Fruit fly (Drosophila melanogaster): ENCODE data around the gene CG13965.

CG13965 gene

DNA sequence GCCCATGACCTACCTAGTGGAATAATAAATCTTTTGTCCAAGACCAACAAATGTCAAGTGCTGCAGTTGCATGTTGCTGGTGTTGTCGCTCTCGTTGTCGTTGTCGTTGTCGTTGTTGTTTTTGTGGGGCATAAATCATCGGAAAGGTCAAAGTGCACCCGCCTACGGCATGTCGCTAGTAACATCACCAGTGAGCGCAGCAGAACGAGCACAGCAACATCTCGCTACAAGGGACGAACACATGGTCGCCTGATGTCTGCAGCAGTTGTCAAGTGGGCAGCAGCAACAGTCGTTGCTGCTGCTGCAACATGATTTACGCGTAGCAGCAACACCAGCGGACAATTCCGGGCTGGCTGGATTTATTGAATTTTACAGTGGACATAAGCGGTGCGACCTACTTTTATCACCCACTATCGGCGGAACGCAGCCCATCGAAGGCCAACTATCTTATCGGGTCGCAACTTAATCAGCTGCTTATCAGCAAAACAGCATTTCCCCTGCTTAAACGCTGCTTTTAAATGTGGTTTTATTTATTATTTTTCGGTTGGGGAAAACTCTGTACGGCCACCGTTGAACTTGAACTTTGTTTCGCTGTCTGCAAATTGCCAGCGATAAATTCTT lies 10.5 kb downstream of the CG13965 start:
- no peak for TF ChIP-seq CG17801 (GFP tag; optimal IDR thresholded peaks at IDR 0.05; ENCODE audit: partially characterized antibody)

DNA sequence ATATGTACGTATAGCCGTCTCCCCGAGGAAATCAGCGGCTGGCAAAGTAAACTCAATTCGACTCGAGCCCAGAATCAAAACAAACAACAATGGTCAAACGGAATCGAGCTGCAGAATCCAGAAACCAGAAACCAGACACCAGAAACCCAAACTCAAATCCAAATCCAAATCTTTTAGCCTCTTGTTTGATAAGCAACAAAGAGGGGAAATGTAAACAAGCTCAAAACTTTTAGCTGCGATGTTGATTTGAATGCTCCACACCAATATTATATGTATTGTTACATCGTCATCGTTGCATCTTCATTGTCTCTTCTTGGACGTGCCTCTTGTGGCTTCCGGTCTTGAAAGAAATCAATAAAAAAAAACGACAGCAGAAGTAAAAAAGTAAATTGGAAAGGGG lies 12.6 kb downstream of the CG13965 start:
- TF ChIP-seq CG17801 (GFP tag; optimal IDR thresholded peaks at IDR 0.05; ENCODE audit: partially characterized antibody) = no peak

DNA sequence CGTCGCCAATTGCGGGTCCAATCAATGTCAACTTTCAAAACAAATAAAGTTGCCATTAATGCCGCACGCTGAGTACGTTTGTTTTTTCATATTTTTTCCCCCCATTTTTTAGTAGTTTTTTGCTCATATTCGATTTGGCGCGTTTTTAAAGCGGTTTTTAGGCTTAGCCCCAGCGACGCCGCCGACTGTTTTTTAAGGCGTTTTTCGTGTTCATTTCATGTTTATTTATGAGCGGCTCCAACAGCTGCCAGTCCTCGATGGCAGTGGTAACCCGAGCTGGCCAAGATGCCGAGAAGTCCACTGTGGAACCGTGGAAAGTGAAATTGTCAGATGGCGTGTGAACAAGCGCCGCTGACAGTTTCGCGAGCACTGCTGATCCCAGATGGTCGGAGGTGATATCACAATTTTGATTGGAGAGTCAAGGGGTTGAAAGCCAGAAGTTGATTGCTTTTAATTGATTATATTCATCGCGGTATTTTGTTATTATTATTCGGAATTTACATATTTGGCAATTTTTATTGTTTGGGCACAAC lies 14.1 kb downstream of the CG13965 start:
- no peak for TF ChIP-seq CG17801 (GFP tag; optimal IDR thresholded peaks at IDR 0.05; ENCODE audit: partially characterized antibody)

DNA sequence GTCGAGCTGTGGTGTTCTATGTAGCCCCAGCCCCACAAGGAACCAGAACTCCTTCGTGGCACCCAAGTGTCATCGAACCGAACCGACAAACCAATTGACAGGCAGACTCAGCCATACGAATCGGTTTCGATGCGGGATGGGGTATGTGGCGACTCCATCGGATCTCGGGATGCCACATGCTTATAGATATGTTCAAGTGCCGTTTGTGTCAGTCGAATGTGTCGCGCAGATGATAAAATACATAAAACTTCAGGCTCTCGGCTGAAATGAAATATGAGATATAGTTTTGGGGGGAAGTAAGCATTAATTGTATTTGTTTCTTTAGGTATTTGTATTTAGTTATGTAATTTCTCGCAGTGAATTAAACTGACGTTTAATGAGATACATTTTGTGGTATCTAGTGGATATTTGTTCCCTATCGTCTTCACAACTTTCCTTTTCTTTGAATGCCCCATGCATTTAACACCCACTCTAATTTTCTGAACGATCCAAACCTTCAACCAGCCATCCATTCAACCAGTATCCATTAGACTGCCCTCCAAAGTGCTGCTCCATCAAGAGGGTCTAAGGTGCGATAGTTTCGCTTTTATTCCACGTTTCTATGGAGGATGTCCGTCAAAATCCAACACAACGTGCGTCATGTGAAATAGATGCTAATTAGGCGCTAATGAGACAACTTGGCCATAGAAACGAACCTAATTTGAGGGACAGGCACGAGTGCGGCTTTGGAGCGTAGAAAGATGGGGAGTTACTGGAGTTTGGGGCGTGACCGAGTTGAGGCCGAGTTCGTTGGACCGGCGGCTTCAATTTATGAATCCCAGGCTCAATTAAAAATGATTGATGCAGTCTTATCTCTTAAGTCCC lies 17.6 kb downstream of the CG13965 start:
- no peak for TF ChIP-seq CG17801 (GFP tag; optimal IDR thresholded peaks at IDR 0.05; ENCODE audit: partially characterized antibody)

DNA sequence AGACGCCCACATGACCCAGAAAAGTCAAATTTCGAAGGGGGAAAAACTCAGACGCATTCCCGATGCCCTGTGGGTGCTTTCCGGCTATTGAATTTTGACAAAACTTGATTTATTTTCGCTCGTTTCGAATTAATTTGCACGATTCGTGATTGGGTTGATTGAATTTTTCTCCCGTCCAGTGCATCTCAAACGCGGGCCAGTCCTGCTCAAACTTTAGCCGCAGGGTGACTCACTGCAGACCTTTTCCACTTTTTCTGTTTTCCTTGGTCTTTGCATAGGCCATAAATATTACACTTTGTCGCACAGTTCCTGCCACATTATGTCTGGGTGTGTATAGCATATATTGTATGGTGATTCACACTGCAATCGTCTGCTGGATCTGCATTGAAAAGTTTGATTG lies 19.0 kb downstream of the CG13965 start:
- no peak for TF ChIP-seq CG17801 (GFP tag; optimal IDR thresholded peaks at IDR 0.05; ENCODE audit: partially characterized antibody)

DNA sequence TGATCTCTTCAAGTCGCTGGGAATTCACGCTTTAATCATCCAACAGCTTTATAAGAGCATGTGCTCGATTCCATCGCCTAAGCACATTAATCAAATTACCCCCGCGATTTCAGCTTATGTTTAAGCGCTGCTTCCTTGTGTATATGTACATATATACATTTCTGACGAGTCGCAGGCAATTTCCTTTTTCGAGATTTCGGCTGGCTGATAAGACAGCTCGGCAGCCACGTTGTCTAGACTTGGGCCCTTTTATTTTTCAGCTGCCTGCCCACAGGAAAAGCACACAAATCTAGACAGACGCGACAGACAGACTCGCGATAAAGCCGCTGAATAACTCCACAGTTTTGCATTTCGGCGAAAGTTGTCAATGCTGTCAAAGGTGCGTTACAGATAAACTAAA lies 19.6 kb downstream of the CG13965 start:
- TF ChIP-seq CG17801 (GFP tag; optimal IDR thresholded peaks at IDR 0.05; ENCODE audit: partially characterized antibody) = no peak

DNA sequence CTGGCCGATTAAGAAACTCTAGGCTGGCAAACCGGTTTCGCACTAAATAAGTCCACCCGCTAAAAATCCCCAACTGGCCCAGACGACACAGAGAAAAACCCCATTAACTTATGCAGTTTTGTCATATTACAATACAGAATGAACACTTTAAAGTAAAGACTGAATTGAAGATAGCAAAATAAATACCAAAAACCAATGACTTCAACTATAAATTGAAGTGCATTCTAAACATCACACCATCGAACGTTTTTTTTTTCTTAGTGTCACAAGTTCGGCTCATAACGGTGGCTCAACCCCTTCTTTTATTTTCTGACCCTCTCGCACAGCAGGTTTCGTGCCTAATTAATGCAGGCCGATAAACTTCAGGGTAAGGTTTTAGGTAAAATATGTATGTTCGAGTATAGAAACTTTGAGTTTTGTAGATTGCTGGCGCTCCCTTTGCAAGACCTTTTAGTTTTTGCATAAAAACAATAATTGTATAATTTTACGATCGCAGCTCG lies 20.8 kb downstream of the CG13965 start:
- no peak for TF ChIP-seq CG17801 (GFP tag; optimal IDR thresholded peaks at IDR 0.05; ENCODE audit: partially characterized antibody)

DNA sequence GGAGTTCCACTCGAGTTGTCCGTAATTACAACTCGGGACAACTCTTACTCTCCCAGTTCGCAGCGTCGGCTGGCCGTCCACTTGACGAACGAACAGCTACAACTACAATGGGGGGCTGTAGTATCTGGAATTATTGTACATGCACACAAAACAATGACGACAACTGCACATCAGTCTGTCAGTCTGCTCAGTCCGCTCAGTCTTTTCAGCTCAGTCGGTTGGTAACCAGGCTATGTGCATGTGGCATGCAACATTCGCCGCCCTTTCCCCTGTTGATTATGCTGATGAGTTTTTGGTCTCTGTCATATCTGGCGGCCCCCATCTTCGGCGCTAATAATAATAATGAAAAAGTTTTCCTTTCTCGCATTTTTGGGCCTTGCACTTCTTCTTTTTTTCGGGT lies 22.1 kb downstream of the CG13965 start:
- TF ChIP-seq CG17801 (GFP tag; optimal IDR thresholded peaks at IDR 0.05; ENCODE audit: partially characterized antibody) = no peak

DNA sequence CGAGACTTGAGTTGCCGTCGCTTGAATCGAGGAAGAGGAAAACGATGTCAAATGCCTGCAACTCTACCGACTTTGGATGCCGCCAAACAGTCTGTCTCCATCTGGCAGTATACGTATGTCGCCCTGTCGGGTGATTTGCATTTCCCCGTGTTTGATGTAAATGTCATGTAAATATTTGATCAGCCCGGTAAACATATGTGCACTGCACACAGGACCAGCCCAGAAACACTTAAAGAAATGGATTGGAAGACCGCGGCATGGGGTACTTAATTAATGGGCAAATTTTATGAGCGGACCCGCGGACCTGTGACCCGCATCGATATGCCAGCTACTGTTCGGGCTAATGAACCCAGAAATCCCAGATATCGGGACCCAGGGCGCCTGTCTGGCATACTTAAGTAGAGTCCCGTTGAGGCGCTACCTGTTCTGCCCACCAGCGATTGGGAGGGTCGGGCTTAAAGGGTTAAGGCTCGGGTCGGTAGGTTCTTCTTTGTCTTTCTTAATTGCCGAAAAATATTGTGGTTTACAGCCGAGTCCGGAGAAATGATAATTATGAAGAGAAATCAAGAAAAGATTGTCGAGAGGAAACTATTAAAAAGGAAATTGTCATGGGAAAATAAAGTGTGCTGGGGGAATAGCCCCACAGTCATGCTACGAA lies 24.2 kb downstream of the CG13965 start:
- TF ChIP-seq CG17801 (GFP tag; optimal IDR thresholded peaks at IDR 0.05; ENCODE audit: partially characterized antibody) = no peak

DNA sequence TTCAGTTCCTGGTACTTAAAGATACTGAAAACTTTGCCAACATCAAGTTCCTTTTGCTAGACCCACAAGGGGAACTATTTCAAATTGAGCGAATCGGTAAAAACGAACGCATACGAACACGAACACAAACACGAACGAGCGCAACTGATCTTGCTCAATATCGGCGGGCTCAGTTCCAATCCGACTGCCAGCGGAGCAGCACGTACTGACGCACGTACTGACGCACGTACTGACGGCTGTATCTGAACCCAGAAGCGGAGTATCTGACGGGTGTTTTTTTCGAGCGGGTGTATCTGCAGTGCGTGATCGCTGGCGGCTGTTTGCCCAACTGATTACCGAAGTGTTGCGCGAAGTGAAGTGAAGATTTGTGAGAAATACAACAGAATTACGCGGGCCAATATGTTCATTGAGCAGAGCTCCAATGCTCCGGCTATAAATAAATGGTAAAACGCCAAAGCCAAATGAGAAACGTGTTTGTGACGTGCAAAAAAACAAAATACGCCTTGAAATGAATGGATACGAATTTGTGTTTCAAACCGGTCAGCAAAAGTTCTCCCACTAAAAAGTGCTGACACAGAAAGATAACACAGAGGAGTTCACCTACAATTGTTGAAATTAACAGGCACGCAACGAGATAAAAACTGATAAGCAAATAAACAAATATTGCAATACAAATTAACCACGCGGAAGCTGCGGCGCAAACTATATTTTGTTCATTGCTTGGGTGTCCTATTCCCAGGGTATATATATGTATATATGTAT lies 26.9 kb downstream of the CG13965 start:
- TF ChIP-seq CG17801 (GFP tag; optimal IDR thresholded peaks at IDR 0.05; ENCODE audit: partially characterized antibody) = no peak

DNA sequence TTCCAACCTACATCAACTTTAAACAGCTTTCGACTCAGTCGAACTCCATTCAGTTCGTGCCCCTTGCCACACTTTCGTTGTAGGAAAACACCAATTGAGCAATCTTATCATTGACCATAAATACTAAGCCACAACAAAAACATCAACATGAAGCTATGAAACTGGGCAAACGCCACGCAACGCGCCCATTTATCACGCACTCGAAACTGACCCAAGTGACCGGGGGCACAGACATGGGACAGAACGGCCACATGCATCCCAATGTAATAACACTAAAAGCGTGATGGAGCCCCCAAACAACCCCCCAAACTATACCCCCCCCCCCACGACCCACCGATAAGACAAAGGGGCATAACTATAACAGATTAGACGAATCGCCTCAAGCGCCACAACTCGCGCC lies 29.6 kb downstream of the CG13965 start:
- no peak for TF ChIP-seq CG17801 (GFP tag; optimal IDR thresholded peaks at IDR 0.05; ENCODE audit: partially characterized antibody)

DNA sequence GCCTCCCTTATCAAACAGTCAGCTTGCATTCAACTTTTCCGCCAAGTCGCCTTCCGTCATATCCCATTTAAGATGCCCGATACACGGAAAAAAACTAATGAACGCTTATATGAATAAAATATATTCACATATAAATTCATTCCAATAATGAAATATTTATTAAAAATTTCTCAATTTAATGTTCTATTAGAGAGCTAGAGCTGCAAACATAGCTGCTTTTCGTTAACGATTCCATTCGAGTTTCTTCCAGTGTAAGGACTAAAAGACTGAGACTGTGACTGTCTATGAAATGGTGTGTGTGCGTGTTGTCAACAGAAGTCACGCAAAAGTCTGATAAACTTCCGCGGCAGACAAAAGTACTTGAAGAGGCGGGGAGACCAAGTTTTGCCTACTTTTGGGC lies 32.0 kb downstream of the CG13965 start:
- no peak for TF ChIP-seq CG17801 (GFP tag; optimal IDR thresholded peaks at IDR 0.05; ENCODE audit: partially characterized antibody)

DNA sequence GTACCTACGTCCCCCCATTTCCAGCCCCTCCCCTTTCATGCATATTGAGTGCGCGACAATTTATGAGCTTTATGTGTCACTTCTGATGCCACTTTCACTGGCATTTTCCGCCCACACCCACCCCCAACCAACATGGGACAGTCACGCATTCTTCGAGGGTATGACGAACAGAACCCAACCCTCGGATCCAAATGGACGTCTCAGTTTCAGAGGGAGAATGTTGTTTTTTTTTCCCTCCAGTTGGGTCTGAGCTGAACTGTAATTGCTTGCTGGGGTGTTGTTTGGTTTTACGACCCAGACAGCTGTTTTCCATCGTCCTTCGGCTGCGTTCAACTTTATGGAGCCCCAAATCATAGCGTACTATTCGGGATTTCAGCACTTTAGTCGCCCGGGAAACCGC lies 38.4 kb downstream of the CG13965 start:
- no peak for TF ChIP-seq CG17801 (GFP tag; optimal IDR thresholded peaks at IDR 0.05; ENCODE audit: partially characterized antibody)

DNA sequence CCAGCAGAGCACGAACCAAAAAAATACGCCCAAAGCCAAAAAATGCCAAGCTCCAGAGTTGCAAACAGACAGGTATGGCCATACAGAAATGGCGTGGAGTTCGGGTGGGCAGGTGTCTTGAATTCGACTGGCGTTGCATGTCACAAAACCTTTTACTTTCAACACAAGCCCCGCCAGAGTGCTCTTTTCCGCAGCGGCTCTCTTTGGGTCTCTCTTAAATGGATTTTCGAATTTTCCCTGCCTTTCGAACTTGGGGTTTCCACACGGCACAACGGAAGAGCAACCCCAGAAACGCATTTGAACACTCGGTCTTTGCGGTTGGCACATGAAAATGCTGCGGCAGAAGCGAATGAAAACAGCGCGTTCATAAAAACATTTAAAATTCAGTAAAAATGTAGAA lies 44.3 kb downstream of the CG13965 start:
- no peak for TF ChIP-seq CG17801 (GFP tag; optimal IDR thresholded peaks at IDR 0.05; ENCODE audit: partially characterized antibody)

DNA sequence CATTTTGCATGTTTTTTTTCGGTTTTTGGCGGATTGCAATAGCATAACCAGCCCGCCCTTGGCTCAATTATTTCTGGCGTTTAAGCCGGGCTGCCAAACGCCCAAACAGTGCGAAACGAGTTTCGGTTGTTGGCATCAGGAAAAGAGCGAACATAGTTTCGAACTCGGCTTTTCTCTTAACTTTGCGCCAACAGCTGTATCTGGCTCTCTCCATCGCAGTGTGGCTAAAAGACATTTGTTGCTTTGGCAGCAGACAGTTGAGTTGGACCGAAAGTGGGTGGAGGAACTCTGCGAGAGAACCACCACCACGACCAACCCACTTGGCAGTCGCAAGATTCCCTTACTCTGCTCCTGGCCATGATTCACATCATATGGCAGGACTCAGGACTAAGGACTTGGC lies 45.2 kb downstream of the CG13965 start:
- TF ChIP-seq CG17801 (GFP tag; optimal IDR thresholded peaks at IDR 0.05; ENCODE audit: partially characterized antibody) = no peak
